Worm (Caenorhabditis elegans): Measurements from ENCODE around the gene C47E12.14.

- TF ChIP-seq hnd-1 (tag; optimal IDR thresholded peaks at IDR 0.05) = no peak
- no peak for TF ChIP-seq flt-1 (GFP tag; IDR thresholded peaks at IDR 0.05)
- no peak for TF ChIP-seq ama-1 (optimal IDR thresholded peaks at IDR 0.05)
These were observed 40.8 kb upstream of the C47E12.14 start, which contains the start of gene ent-7 for ce11 chrIV:10016977-10017376.
